Fruit fly (Drosophila melanogaster) whole organism, wandering third instar larva: ENCODE data around the gene CG17477.

ENCODE experiments used
- Abd-B ChIP-seq: fragments of >200 bp; optimal IDR thresholded peaks from 2 replicates; lab custom pipeline; 2017; ENCODE audit warnings: missing biosample characterization, missing genetic modification characterization
- CG9705 ChIP-seq: fragments of 200-800 bp; sonication (Bioruptor generic); optimal IDR thresholded peaks from 2 replicates; lab custom pipeline; 2018; ENCODE audit warnings: missing biosample characterization, mild to moderate bottlenecking, missing genetic modification characterization
- Dfd ChIP-seq: fragments of >200 bp; optimal IDR thresholded peaks from 2 replicates; lab custom pipeline; 2017; ENCODE audit warnings: missing biosample characterization, missing genetic modification characterization
- Hnf4 ChIP-seq: fragments of 200-800 bp; sonication (Bioruptor generic); optimal IDR thresholded peaks from 2 replicates; lab custom pipeline; 2016; ENCODE audit warnings: missing biosample characterization, mild to moderate bottlenecking, missing genetic modification characterization
- Hr83 ChIP-seq: fragments of 200-300 bp; sonication (Bioruptor generic); optimal IDR thresholded peaks from 2 replicates; lab custom pipeline; 2016; ENCODE audit warnings: missing biosample characterization, mild to moderate bottlenecking, missing genetic modification characterization, moderate library complexity; ENCODE audit not compliant: poor library complexity, severe bottlenecking
- Jra ChIP-seq: sonication (Bioruptor generic); optimal IDR thresholded peaks from 2 replicates; lab custom pipeline; 2016; ENCODE audit warnings: missing biosample characterization, missing genetic modification characterization
- Mio ChIP-seq: sonication (Bioruptor generic); optimal IDR thresholded peaks from 2 replicates; lab custom pipeline; 2016; ENCODE audit warnings: missing biosample characterization, missing genetic modification characterization
- N ChIP-seq: fragments of >200 bp; optimal IDR thresholded peaks from 2 replicates; lab custom pipeline; 2018; ENCODE audit warnings: missing biosample characterization, missing external identifiers, missing genetic modification characterization
- Rel ChIP-seq, 2 experiments: fragments of 200-800 bp; sonication (Bioruptor generic) in 1 of 2; optimal IDR thresholded peaks; 2 replicates in 1 of 2; 3 replicates in 1 of 2; lab custom pipeline; 2016 to 2019; ENCODE audit warnings: mild to moderate bottlenecking in 2 of 2, missing biosample characterization in 2 of 2, missing genetic modification characterization in 2 of 2, moderate library complexity in 1 of 2
- Sp1 ChIP-seq: fragments of 200-800 bp; sonication (Bioruptor generic); optimal IDR thresholded peaks from 3 replicates; lab custom pipeline; 2019; ENCODE audit warnings: missing biosample characterization, mild to moderate bottlenecking, missing genetic modification characterization, moderate library complexity
- brk ChIP-seq: fragments of 200-800 bp; sonication (Bioruptor generic); optimal IDR thresholded peaks from 2 replicates; lab custom pipeline; 2016; ENCODE audit warnings: missing biosample characterization, mild to moderate bottlenecking, missing genetic modification characterization
- dl ChIP-seq, 2 experiments: fragments of 175-275, 200-275 bp in 1 of 2; fragments of 200-275 bp in 1 of 2; sonication (Bioruptor generic); optimal IDR thresholded peaks; lab custom pipeline; 2018; ENCODE audit warnings: mild to moderate bottlenecking in 2 of 2, missing biosample characterization in 2 of 2, missing genetic modification characterization in 2 of 2, moderate library complexity in 2 of 2; ENCODE audit not compliant: partially characterized antibody in 2 of 2, insufficient read depth in 1 of 2
- dmrt93B ChIP-seq: fragments of 200-800 bp; sonication (Bioruptor generic); optimal IDR thresholded peaks from 2 replicates; lab custom pipeline; 2018; ENCODE audit warnings: missing biosample characterization, mild to moderate bottlenecking, missing genetic modification characterization
- dsf ChIP-seq: sonication (Bioruptor generic); optimal IDR thresholded peaks from 2 replicates; lab custom pipeline; 2016; ENCODE audit warnings: missing biosample characterization, missing genetic modification characterization, borderline replicate concordance
- ey ChIP-seq: fragments of 200-800 bp; sonication (Bioruptor generic); optimal IDR thresholded peaks from 2 replicates; lab custom pipeline; 2016; ENCODE audit warnings: missing biosample characterization, missing genetic modification characterization
- foxo ChIP-seq, 2 experiments: fragments of 200-800 bp; sonication (Bioruptor generic); optimal IDR thresholded peaks; 2 replicates in 1 of 2; 3 replicates in 1 of 2; lab custom pipeline; 2016 to 2017; ENCODE audit warnings: missing biosample characterization in 2 of 2, missing genetic modification characterization in 2 of 2
- fru ChIP-seq: fragments of 200-800 bp; sonication (Bioruptor generic); optimal IDR thresholded peaks from 3 replicates; lab custom pipeline; 2016; ENCODE audit warnings: missing biosample characterization, mild to moderate bottlenecking, missing genetic modification characterization
- h ChIP-seq: fragments of 200-800 bp; sonication (Bioruptor generic); optimal IDR thresholded peaks from 3 replicates; lab custom pipeline; 2016; ENCODE audit warnings: missing biosample characterization, mild to moderate bottlenecking, missing genetic modification characterization
- jim ChIP-seq: fragments of 175-275, 200-325 bp; sonication (Bioruptor generic); optimal IDR thresholded peaks from 2 replicates; lab custom pipeline; 2016; ENCODE audit warnings: missing biosample characterization, mild to moderate bottlenecking, missing genetic modification characterization
- pan ChIP-seq: fragments of >200 bp; optimal IDR thresholded peaks from 2 replicates; lab custom pipeline; 2017
- psq ChIP-seq: fragments of 200-800 bp; sonication (Bioruptor generic); optimal IDR thresholded peaks from 3 replicates; lab custom pipeline; 2017; ENCODE audit warnings: missing biosample characterization, mild to moderate bottlenecking, missing genetic modification characterization, moderate library complexity
- sage ChIP-seq: fragments of 200-800 bp; sonication (Bioruptor generic); optimal IDR thresholded peaks from 2 replicates; lab custom pipeline; 2016; ENCODE audit warnings: missing biosample characterization, mild to moderate bottlenecking, missing genetic modification characterization
- sv ChIP-seq: fragments of 200-800 bp; sonication (Bioruptor generic); optimal IDR thresholded peaks from 3 replicates; lab custom pipeline; 2016; ENCODE audit warnings: missing biosample characterization, missing genetic modification characterization
- tai ChIP-seq: sonication (Bioruptor generic); optimal IDR thresholded peaks from 2 replicates; lab custom pipeline; 2016; ENCODE audit warnings: missing biosample characterization, missing genetic modification characterization
- woc ChIP-seq: sonication (Bioruptor generic); optimal IDR thresholded peaks from 2 replicates; lab custom pipeline; 2016; ENCODE audit warnings: missing biosample characterization, mild to moderate bottlenecking, missing genetic modification characterization

Gene CG17477

DNA sequence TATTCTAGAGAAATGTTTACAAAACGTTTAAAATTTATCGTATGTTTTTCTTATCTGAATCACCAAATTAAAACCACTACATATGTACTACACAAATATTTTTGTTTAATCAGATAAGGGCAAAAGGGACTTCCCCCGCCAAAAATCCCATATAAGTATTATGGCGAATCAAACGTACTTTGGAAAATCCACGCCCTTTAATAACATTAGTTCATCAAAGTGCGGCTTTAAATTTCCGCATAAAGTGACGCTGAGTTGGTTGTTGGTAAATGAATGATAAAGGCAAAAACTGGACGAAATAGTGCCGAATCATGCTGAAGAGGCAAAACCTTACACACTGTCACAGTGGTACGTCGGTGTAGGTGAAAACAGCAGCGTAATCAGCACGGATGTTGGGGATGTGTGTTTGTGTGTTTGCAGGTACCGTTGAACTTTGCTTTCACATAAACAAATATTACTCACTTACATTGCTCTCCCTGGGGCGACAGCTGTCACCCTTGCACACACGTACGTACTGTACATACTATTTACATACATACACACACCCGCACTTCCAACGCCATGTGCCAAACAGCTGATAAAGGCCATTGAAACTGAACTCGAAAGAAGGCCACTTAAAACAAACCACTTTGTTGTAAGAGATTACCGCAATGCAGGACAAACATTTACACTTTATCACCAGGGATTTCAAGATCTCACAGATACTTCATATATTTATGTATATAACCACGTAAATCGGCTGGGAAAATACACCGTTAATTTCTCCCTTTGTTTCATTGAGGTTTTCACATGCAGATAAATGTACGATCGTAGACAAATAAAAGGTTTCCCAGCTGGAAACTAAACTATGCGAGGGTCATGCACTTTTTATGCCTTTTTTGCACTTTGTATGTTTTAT is 47.5 kb downstream of the CG17477 start:
- TF ChIP-seq Rel (GFP tag; optimal IDR thresholded peaks at IDR 0.05; lab: Kevin White, UChicago) (peak; percentile 39), Rel (tag; optimal IDR thresholded peaks at IDR 0.05; lab: Kevin White, UChicago) (peak; percentile 97), foxo (GFP tag; optimal IDR thresholded peaks at IDR 0.05; lab: Kevin White, UChicago) (peak in 1 of 2 experiments; percentile 0), Hr83 (GFP tag; lab: Kevin White, UChicago) (peak; percentile 56), pan (lab: Kevin White, UChicago) (no peak), tai (GFP tag; lab: Kevin White, UChicago) (no peak), Abd-B (GFP tag; lab: Kevin White, UChicago) (no peak)

DNA sequence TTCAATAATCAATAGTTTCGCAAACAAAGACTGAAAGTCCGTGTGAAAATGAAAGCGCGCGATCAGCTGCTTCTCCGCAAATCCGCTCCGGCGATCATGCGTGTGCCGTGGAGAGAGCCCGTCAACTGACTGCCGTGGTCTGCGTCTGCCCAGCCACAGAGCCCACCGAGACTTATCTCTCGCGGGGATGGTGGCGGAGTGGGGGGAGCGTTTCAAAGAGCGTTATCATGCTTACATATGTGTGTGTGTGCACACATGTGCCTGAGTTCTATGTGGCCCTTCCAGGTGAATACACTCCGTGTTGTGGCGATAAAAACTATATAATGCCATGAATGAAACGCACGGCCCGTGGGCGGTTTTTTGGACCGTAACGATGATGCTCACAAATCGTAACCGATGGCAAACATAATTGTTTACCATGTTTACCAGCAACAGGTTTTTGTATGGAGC is 48.7 kb downstream of the CG17477 start:
- TF ChIP-seq Rel (GFP tag; optimal IDR thresholded peaks at IDR 0.05; lab: Kevin White, UChicago), result no peak
- peak; percentile 82 for TF ChIP-seq Rel (tag; optimal IDR thresholded peaks at IDR 0.05; lab: Kevin White, UChicago)
- TF ChIP-seq psq (GFP tag; lab: Kevin White, UChicago), result no peak
- TF ChIP-seq N, result no peak
- TF ChIP-seq dmrt93B, result no peak
- TF ChIP-seq fru (GFP tag; lab: Kevin White, UChicago), result no peak
- TF ChIP-seq Hr83 (GFP tag; lab: Kevin White, UChicago), result peak; percentile 48
- TF ChIP-seq h (GFP tag; lab: Kevin White, UChicago), result peak; percentile 44
- TF ChIP-seq woc (GFP tag; lab: Kevin White, UChicago), result no peak
- no peak for TF ChIP-seq Dfd (GFP tag; lab: Kevin White, UChicago)
- no peak for TF ChIP-seq brk (GFP tag; lab: Kevin White, UChicago)
- no peak for TF ChIP-seq dsf (GFP tag; lab: Kevin White, UChicago)
- TF ChIP-seq jim (GFP tag; lab: Kevin White, UChicago), result no peak
- TF ChIP-seq sv, result no peak
- TF ChIP-seq dl (GFP tag; optimal IDR thresholded peaks at IDR 0.05; lab: Kevin White, UChicago; ENCODE audit: insufficient read depth in 1 of 2, partially characterized antibody in 2 of 2), result no peak
- no peak for TF ChIP-seq Jra (GFP tag; lab: Kevin White, UChicago)
- peak; percentile 2 for TF ChIP-seq Hnf4 (GFP tag; lab: Kevin White, UChicago)
- TF ChIP-seq CG9705 (GFP tag; lab: Kevin White, UChicago), result no peak
- TF ChIP-seq sage, result no peak
- no peak for TF ChIP-seq Mio (GFP tag; lab: Kevin White, UChicago)
- no peak for TF ChIP-seq foxo (GFP tag; optimal IDR thresholded peaks at IDR 0.05; lab: Kevin White, UChicago)
- TF ChIP-seq ey (GFP tag; lab: Kevin White, UChicago), result no peak
- TF ChIP-seq Sp1 (GFP tag; lab: Kevin White, UChicago), result peak; percentile 14
- TF ChIP-seq, all 38 proteins: peak for 5
